Worm (Caenorhabditis elegans): Measurements from ENCODE around the gene let-711.

The let-711 gene

DNA sequence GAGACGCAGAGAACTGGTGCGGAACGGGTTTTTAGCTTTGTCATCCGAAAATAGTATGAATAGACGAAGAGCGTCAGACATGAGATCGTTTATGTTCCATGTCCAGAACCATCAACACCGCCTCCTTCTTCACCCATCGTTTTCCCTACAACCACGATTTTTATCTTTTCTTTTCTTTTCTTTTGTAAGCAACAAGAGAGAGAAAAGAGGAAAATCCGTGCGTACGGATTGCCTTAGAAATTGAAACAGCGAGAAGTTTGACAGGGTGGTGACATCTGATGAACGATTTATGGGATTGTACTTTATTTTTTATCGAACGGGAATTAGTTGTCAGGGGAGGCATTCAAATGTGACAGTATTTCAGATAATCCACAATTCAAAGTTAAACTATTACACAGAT lies 771 bp upstream of the let-711 start, which contains the start of gene abu-13:
abu-13 (minus strand) TSS at position 152 of the 400 bp plus-strand sequence.
- no peak for TF ChIP-seq unc-62 (GFP tag; optimal IDR thresholded peaks at IDR 0.05)

DNA sequence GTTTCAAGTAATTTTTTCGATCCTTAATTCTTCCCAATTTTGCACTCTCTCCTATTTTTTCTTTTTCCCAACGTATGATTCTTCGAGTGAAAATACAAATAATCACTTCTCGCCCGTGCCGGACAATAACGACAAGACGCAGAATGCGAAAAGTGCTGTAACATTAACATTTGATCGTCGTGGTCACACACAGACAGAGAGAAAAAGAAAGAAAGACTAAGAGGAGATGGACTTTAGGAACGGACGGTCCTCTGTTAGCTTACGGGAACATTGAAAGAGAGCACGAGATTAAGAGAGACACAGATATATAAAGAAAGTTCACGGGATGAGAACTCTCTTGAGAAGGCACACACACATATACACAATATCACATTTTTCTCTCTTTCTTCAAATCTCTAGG lies 1.4 kb downstream of the let-711 start:
- no peak for TF ChIP-seq unc-62 (GFP tag; optimal IDR thresholded peaks at IDR 0.05)

DNA sequence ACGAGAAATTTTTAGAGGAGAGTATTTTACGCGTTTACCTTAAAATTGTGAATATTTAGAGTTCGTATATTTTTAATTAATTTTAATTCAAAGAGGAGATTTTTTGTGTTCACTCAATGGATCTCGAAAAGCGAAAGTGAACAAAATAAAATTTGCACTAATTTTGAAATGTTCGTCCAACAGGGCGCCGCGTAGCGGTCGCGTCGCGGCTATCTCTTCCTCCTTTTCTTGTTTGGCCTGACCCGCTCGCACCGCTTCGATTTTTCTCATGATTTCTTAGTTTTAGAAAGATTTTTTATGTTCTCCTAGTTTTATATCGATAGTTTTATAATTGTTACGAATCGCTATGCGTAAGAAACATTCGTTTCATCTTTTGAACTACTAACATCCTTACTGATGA lies 4.9 kb downstream of the let-711 start:
- TF ChIP-seq unc-62 (GFP tag; optimal IDR thresholded peaks at IDR 0.05) = no peak

DNA sequence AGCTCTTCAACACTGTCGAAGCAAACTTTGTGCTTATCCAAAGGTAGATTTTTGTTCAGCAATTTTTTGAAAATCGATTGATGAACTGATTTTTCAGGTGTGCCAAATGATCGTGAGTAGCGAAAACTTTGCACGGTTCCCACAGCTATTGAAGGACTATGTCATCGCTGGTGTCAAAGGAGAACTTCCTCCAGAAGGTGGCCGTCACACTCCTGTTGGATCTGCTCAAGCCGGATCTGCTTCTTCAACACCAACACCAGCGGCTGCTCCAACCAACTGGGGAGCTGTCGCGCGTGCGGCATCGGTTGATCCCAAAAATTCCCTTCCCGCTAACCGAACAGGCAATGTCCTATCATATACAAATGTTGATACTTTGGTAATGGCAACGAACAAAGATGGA lies 6.9 kb downstream of the let-711 start:
- no peak for TF ChIP-seq unc-62 (GFP tag; optimal IDR thresholded peaks at IDR 0.05)

DNA sequence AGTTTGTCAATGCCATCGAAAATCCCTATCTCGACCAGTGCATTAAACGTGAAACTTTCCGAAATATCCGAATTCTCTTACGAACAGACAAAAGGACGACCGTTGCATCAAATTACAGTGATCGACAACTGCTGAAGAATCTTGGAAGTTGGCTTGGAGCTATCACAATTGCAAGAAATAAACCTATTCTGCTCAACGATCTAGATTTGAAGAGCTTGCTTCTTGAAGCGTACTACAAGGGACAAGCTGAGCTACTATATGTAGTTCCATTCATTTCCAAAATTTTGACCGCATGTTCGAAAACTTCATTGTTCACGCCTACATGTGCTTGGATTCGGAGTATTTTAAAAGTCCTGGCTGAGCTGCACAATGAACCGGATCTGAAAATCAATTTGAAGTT lies 7.5 kb downstream of the let-711 start:
- no peak for TF ChIP-seq unc-62 (GFP tag; optimal IDR thresholded peaks at IDR 0.05)

DNA sequence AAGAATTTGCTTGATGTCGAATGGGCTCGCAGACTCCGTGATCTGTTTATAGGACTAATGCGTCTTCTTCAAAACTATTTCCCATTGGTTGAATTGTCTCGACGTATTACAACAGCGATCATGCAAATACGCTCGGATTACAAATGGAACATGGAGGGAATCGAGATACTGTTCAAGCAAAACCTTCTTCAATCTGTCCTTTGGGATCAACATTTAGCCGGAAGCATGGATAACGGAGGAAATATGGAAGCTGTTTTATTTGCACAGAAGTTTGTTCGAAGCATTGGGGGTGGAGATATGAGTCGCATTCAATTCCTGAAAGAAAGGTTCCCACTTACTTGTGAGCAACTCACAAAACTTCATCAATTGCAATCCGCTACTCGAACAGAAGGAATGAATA lies 9.2 kb downstream of the let-711 start:
- TF ChIP-seq unc-62 (GFP tag; optimal IDR thresholded peaks at IDR 0.05) = no peak

DNA sequence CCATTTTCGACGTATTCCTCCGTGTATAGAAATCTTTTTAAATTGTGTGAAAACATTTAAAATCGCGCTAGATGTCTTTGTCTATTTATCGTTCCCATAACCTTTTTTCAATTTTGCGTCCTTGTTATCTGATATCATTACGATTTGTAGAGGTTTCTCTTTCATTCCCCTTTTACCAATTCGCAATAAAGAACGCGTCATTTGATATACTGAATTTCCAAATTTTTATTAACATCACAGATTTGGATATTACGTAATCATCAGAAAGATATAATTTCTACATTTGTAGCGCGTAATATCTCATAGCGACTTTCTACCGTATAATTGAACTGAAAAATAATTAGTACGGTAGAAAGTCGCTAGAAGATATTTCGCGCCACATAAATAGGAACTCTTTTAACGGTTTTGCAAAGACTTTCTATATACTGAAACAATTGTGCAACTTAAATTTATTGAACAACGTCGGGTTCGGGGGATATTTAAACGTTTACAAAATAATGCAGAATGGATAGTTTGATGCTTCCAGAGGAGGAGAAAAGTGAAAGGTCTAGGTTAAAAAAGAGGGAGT lies 12.2 kb downstream of the let-711 start:
- TF ChIP-seq unc-62 (GFP tag; optimal IDR thresholded peaks at IDR 0.05) = no peak

DNA sequence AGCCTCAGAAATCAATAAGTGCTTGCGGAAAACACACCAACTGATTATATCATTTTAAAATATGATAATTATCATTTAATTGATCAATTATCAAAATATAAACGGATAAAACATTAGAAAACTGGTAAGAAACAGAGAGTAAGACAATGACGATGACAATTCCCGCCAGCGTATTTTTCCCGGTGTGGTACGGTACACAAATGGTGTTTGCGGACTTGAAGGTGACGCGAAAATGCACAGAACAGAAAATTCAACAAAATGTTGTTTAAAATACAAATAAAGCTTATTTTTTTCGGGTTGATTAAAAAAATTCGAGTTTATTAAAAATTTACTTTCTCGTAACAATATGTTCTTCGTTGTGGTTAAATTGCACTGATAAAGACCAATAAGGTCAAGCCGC lies 14.6 kb downstream of the let-711 start:
- no peak for TF ChIP-seq unc-62 (GFP tag; optimal IDR thresholded peaks at IDR 0.05)

DNA sequence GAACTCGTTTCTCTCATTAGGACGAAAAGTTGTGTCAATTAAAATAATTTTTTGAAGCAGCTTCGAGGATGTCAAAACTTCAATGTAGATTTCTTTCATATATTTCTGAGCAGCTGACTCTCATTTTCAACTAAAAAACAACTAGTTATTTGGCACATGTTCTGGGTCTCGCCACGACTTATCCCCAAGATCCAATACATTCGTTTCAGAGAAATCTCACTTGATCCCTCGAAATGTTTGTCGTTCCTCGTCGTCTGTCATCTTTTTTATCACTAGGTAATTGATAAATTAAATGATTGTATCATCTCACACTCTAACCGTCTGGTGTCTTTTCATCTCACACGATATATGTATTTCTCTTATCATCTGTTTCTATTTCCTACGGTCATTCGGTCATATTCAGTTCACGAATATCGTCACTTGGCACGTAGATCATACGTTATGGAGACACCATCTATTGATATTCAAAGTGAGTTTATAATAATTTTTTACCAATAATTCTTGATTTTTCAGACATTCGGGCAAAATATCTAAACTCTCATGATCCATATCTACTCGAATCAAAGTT lies 15.5 kb downstream of the let-711 start, which contains the start of the genes rpn-6.1 and F57B9.1:
rpn-6.1 (minus strand) TSS at position 65 of the 568 bp plus-strand sequence.
F57B9.1 (plus strand) TSS at position 154 of the 568 bp plus-strand sequence.
- no peak for TF ChIP-seq unc-62 (GFP tag; optimal IDR thresholded peaks at IDR 0.05)

DNA sequence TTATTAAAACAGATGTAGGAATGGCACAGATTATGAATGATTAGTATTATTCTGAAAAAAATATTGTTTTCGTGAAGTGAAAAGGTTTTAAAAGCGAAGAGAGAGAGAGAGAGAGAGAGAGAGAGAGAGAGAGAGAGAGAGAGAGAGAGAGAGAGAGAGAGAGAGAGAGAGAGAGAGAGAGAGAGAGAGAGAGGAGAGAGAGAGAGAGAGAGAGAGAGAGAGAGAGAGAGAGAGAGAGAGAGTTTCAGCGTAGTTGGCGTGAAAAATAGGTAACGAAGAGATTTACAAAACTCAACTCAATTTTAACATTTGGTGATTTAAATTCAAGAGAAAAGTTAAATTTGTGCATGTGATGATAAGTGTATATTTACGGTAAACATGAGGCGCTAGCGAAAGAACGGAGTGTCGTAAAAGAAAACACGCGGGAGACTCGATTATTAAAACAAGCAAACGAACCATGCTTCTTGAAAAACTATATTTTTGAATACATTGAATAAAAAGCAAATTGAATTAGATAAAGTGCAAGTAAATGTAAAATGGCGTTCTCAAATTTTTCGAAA lies 21.6 kb downstream of the let-711 start, which contains the start of gene panl-2:
panl-2 (minus strand) TSS at position 51 of the 560 bp plus-strand sequence.
- no peak for TF ChIP-seq unc-62 (GFP tag; optimal IDR thresholded peaks at IDR 0.05)

DNA sequence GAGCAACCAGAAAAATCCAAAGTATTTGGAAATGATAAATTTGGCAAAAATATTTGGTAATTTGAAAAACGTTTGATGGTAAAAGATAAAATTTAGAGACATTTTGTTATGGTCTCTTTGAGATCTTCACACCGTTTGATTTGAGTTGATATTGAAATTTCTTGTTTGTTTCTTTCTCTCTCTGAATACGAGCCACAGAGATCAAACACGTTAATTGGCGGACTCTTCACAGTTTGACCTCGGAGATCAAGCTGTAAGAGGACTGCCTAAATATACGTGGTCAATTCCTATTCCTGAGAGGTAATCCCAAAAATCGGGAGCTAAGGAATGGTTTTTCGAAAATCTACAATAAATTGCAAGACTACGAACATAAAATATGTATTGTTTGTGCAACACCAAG lies 22.1 kb downstream of the let-711 start:
- TF ChIP-seq unc-62 (GFP tag; optimal IDR thresholded peaks at IDR 0.05) = no peak

DNA sequence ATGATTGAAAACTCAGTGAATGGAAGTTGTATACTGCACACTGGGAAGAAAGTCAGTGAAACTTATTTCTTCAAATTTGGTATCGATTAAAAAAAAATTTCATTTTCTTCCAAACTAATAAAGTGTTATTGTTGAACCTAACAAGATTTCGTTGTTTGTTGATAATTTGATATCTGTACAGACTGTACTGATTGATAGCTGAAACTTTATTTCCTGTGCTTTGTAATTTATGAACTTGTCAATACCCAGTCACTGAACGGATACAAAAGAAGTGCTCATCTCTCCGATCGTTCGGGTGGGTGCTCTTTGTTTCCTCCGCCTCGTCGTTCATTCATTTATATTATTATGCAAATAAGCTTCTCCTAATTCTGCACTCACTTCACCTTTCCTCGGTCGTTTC lies 22.6 kb downstream of the let-711 start, which contains the start of gene F31E3.12:
F31E3.12 (plus strand) TSS at position 301 of the 400 bp plus-strand sequence.
- no peak for TF ChIP-seq unc-62 (GFP tag; optimal IDR thresholded peaks at IDR 0.05)

DNA sequence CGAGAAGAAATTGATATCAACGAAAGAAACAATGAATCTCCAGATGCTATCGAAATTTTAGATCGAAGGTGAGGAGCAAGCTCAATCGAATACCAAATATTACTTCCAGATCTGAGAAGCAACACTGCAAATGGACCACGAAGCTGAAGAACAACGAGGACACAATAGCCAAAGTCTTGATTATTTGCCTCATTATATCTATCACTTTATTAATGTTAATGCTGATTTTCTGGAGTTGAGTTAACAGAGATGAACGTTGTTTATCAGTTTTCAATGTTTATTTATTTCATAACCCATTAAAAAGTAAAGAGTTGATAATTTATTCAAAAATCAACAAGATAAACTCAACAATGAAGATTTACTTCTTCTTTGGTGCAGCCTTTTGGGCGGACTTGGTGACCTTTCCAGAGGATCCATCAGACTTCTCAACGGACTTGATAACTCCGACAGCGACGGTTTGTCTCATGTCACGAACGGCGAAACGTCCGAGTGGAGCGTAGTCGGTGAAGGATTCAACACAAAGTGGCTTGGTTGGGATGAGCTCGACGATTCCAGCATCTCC lies 23.3 kb downstream of the let-711 start:
- TF ChIP-seq unc-62 (GFP tag; optimal IDR thresholded peaks at IDR 0.05) = no peak

DNA sequence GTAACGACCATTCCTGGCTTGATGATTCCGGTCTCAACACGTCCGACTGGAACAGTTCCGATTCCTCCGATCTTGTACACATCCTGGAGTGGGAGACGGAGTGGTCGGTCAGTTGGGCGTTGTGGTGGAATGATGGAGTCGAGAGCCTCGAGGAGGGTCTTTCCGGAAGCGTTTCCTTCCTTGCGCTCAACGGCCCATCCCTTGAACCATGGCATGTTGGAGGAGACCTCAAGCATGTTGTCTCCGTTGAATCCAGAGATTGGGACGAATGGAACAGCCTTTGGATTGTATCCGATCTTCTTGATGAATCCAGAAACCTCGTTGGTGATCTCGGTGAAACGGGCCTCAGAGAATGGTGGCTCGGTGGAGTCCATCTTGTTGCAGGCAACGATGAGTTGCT lies 24.2 kb downstream of the let-711 start:
- no peak for TF ChIP-seq unc-62 (GFP tag; optimal IDR thresholded peaks at IDR 0.05)

DNA sequence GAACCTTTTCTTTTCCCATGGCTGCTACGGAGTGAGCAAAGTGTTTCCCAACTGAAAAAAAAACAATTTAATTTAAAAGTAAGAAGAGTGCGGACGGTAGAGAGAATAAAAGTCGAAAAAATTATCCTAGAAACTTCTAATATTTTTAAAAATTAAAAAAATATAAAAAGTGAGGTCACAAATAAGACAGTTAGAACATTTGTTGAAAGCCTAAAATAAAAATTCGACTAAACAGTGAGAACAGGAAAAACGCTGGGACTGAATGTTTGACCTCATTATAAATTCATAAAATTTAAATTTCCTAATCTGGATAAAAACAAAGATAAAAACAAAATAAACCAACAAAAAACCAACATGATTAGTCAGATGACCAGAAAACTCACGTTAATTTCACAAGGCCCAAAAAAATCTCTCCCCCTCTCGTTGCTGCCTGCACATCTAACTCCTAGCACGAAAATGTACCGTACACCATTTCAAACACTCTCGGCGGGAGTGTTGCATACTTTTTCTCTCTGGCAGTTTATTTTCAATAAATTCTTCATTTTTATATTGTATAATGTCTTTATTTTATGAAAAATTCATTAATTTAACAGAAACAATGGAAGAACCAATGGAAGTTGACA lies 25.3 kb downstream of the let-711 start, which contains the start of the genes eef-1A.1 and rfc-4:
eef-1A.1 (minus strand) TSS at position 51 of the 623 bp plus-strand sequence.
rfc-4 (plus strand) TSS at position 592 of the 623 bp plus-strand sequence.
- no peak for TF ChIP-seq unc-62 (GFP tag; optimal IDR thresholded peaks at IDR 0.05)

DNA sequence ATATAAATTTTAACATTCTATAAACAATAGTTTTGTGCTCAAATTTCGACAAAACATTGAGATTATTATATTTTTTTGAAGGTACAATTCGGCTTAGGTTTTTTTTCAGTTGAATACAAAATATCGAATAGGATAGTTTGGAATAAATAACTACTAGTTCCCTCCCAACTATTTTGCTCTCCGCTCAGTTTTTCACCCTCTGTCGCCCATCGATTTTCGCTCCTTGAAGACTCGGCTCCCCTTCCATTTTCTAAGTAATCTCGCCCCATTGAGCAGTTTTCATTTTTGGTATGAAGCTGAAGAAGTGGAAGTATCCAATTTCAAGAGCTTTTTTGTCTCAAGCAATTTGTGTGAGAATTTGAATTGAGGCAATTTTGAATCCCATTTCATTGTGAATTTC lies 27.2 kb downstream of the let-711 start, which contains the start of gene F31E3.2:
F31E3.2 (plus strand) TSS at position 301 of the 400 bp plus-strand sequence.
- TF ChIP-seq unc-62 (GFP tag; optimal IDR thresholded peaks at IDR 0.05) = no peak
